Worm (Caenorhabditis elegans) whole organism, L1 larva: Measurements from ENCODE around the gene nas-28.

Source experiments
- C04F5.9 ChIP-seq: sonication (generic microtip); optimal IDR thresholded peaks from 2 replicates; lab custom pipeline; 2016; ENCODE audit warnings: missing genetic modification characterization, missing compliant biosample characterization
- C16A3.4 ChIP-seq: fragments of 150-350 bp; optimal IDR thresholded peaks from 2 replicates; lab custom pipeline; 2014; ENCODE audit warnings: missing biosample characterization, missing genetic modification characterization
- C34B4.2 ChIP-seq: sonication (generic microtip); optimal IDR thresholded peaks from 2 replicates; lab custom pipeline; 2017; ENCODE audit warnings: mild to moderate bottlenecking, missing genetic modification characterization, missing compliant biosample characterization
- Y116A8C.19 ChIP-seq: sonication (generic microtip); optimal IDR thresholded peaks from 2 replicates; lab custom pipeline; 2016; ENCODE audit warnings: missing compliant biosample characterization, missing genetic modification characterization, borderline replicate concordance
- aha-1 ChIP-seq: fragments of 150-350 bp; optimal IDR thresholded peaks from 2 replicates; lab custom pipeline; 2014; ENCODE audit warnings: missing biosample characterization, missing genetic modification characterization
- aly-2 ChIP-seq: fragments of 150-350 bp; optimal IDR thresholded peaks from 2 replicates; lab custom pipeline; 2014; ENCODE audit warnings: missing biosample characterization, missing genetic modification characterization
- ama-1 ChIP-seq: fragments of 150-350 bp; optimal IDR thresholded peaks from 2 replicates; lab custom pipeline; 2014
- blmp-1 ChIP-seq: fragments of 150-350 bp; optimal IDR thresholded peaks from 2 replicates; lab custom pipeline; 2014; ENCODE audit warnings: missing biosample characterization, missing genetic modification characterization
- ceh-63 ChIP-seq: fragments of 200-800 bp; sonication (Bioruptor generic); optimal IDR thresholded peaks from 2 replicates; lab custom pipeline; 2018; ENCODE audit warnings: mild to moderate bottlenecking, missing genetic modification characterization, missing compliant biosample characterization
- ceh-90 ChIP-seq: sonication (generic microtip); optimal IDR thresholded peaks from 2 replicates; lab custom pipeline; 2016; ENCODE audit warnings: missing genetic modification characterization, missing compliant biosample characterization
- ces-1 ChIP-seq: fragments of 150-350 bp; optimal IDR thresholded peaks from 2 replicates; lab custom pipeline; 2014; ENCODE audit warnings: missing biosample characterization, missing genetic modification reagents, missing genetic modification characterization
- efl-1 ChIP-seq, 4 experiments: fragments of 150-350 bp; optimal IDR thresholded peaks in 3 of 4; peaks in 1 of 4; 1 replicate in 1 of 4; 2 replicates in 3 of 4; lab custom pipeline; 2014; ENCODE audit warnings: missing biosample characterization in 2 of 4, missing genetic modification characterization in 2 of 4, missing genetic modification reagents in 2 of 4
- efl-3 ChIP-seq: fragments of 200-800 bp; sonication (Bioruptor generic); optimal IDR thresholded peaks from 2 replicates; lab custom pipeline; 2018; ENCODE audit warnings: mild to moderate bottlenecking, missing genetic modification characterization, missing compliant biosample characterization
- egl-13 ChIP-seq: sonication (generic microtip); optimal IDR thresholded peaks from 2 replicates; lab custom pipeline; 2016; ENCODE audit warnings: missing genotype, missing genetic modification reagents, missing genetic modification characterization, missing compliant biosample characterization
- elt-3 ChIP-seq, 6 experiments: fragments of 150-350 bp in 1 of 6; sonication (generic microtip); optimal IDR thresholded peaks; 2 replicates each; lab custom pipeline; 2017 to 2018; ENCODE audit warnings: missing biosample characterization in 6 of 6, missing genetic modification characterization in 6 of 6, inconsistent platforms in 1 of 6
- ets-5 ChIP-seq: fragments of 200-800 bp; sonication (Bioruptor generic); IDR thresholded peaks from 2 replicates; pipeline ENCODE4 v1.3.6; 2022; ENCODE audit warnings: missing genetic modification characterization, missing compliant biosample characterization
- fkh-10 ChIP-seq: sonication (generic microtip); optimal IDR thresholded peaks from 2 replicates; lab custom pipeline; 2017; ENCODE audit warnings: missing biosample characterization, missing genetic modification reagents, missing genetic modification characterization
- fkh-4 ChIP-seq: sonication (generic microtip); optimal IDR thresholded peaks from 2 replicates; lab custom pipeline; 2016; ENCODE audit warnings: missing compliant biosample characterization, missing genetic modification characterization, borderline replicate concordance
- fkh-8 ChIP-seq: sonication (generic microtip); optimal IDR thresholded peaks from 2 replicates; lab custom pipeline; 2016; ENCODE audit warnings: mild to moderate bottlenecking, missing genetic modification characterization, missing compliant biosample characterization
- grh-1 ChIP-seq: fragments of 200-800 bp; sonication (Bioruptor generic); IDR thresholded peaks from 2 replicates; pipeline ENCODE4 v1.3.6; 2022; ENCODE audit warnings: missing genetic modification reagents, missing genetic modification characterization, missing compliant biosample characterization
- lin-13 ChIP-seq: fragments of 150-350 bp; optimal IDR thresholded peaks from 2 replicates; lab custom pipeline; 2014; ENCODE audit warnings: missing biosample characterization, missing genetic modification reagents, missing genetic modification characterization
- lin-14 ChIP-seq: fragments of 200-800 bp; sonication (Bioruptor generic); optimal IDR thresholded peaks from 2 replicates; lab custom pipeline; 2018; ENCODE audit warnings: mild to moderate bottlenecking, missing genetic modification characterization, moderate library complexity, missing compliant biosample characterization
- lin-15B ChIP-seq: fragments of 150-350 bp; sonication (generic microtip); optimal IDR thresholded peaks from 3 replicates; lab custom pipeline; 2014; ENCODE audit warnings: missing biosample characterization, missing genetic modification characterization
- lin-35 ChIP-seq, 2 experiments: fragments of 150-350 bp; optimal IDR thresholded peaks; 2 replicates each; lab custom pipeline; 2014; ENCODE audit warnings: missing biosample characterization in 2 of 2, missing genetic modification characterization in 2 of 2, missing genetic modification reagents in 2 of 2
- lsy-2 ChIP-seq, 2 experiments: fragments of 150-350 bp; optimal IDR thresholded peaks; 2 replicates each; lab custom pipeline; 2014; ENCODE audit warnings: missing biosample characterization in 2 of 2, missing genetic modification characterization in 2 of 2
- mab-9 ChIP-seq: fragments of 200-800 bp; sonication (Bioruptor generic); IDR thresholded peaks from 2 replicates; pipeline ENCODE4 v1.3.6; 2022; ENCODE audit warnings: missing genetic modification reagents, missing genetic modification characterization, missing compliant biosample characterization
- mdl-1 ChIP-seq, 2 experiments: fragments of 150-350 bp; optimal IDR thresholded peaks; 2 replicates each; lab custom pipeline; 2014 to 2017; ENCODE audit warnings: missing biosample characterization in 2 of 2, missing genetic modification characterization in 2 of 2, inconsistent platforms in 1 of 2
- mep-1 ChIP-seq: fragments of 150-350 bp; optimal IDR thresholded peaks from 2 replicates; lab custom pipeline; 2014; ENCODE audit warnings: missing biosample characterization, missing genetic modification characterization
- nhr-12 ChIP-seq: sonication (generic microtip); optimal IDR thresholded peaks from 2 replicates; lab custom pipeline; 2017; ENCODE audit warnings: missing biosample characterization, missing genetic modification characterization
- nhr-28 ChIP-seq: fragments of 150-350 bp; optimal IDR thresholded peaks from 2 replicates; lab custom pipeline; 2014; ENCODE audit warnings: missing biosample characterization, missing genetic modification characterization
- nhr-71 ChIP-seq: sonication (generic microtip); optimal IDR thresholded peaks from 2 replicates; lab custom pipeline; 2016; ENCODE audit warnings: mild to moderate bottlenecking, missing genetic modification characterization, moderate library complexity, missing compliant biosample characterization
- nhr-90 ChIP-seq: sonication (generic microtip); optimal IDR thresholded peaks from 2 replicates; lab custom pipeline; 2016; ENCODE audit warnings: mild to moderate bottlenecking, missing genetic modification characterization, missing compliant biosample characterization; ENCODE audit not compliant: poor library complexity
- pag-3 ChIP-seq: sonication (generic microtip); optimal IDR thresholded peaks from 2 replicates; lab custom pipeline; 2017; ENCODE audit warnings: missing genetic modification characterization, mild to moderate bottlenecking, missing compliant biosample characterization, antibody characterized with exemption, borderline replicate concordance; ENCODE audit not compliant: insufficient read depth
- pqm-1 ChIP-seq: sonication (generic microtip); optimal IDR thresholded peaks from 3 replicates; lab custom pipeline; 2017; ENCODE audit warnings: missing biosample characterization, missing genetic modification characterization
- snpc-4 ChIP-seq: fragments of 150-350 bp; optimal IDR thresholded peaks from 2 replicates; lab custom pipeline; 2014; ENCODE audit warnings: missing biosample characterization, missing genetic modification characterization
- sox-4 ChIP-seq: sonication (generic microtip); optimal IDR thresholded peaks from 2 replicates; lab custom pipeline; 2016; ENCODE audit warnings: missing genetic modification characterization, missing compliant biosample characterization
- sup-37 ChIP-seq: fragments of 200-800 bp; sonication (Bioruptor generic); optimal IDR thresholded peaks from 2 replicates; lab custom pipeline; 2018; ENCODE audit warnings: mild to moderate bottlenecking, missing genetic modification characterization, missing compliant biosample characterization
- swsn-7 ChIP-seq: sonication (generic microtip); optimal IDR thresholded peaks from 2 replicates; lab custom pipeline; 2016; ENCODE audit warnings: missing genetic modification characterization, missing compliant biosample characterization
- tbx-2 ChIP-seq: sonication (generic microtip); optimal IDR thresholded peaks from 2 replicates; lab custom pipeline; 2016; ENCODE audit warnings: missing genetic modification characterization, missing compliant biosample characterization
- tlp-1 ChIP-seq: fragments of 150-350 bp; optimal IDR thresholded peaks from 2 replicates; lab custom pipeline; 2014; ENCODE audit warnings: missing biosample characterization, missing genetic modification characterization
- unc-30 ChIP-seq: sonication (generic microtip); optimal IDR thresholded peaks from 2 replicates; lab custom pipeline; 2017; ENCODE audit warnings: missing biosample characterization, missing genetic modification characterization
- vab-15 ChIP-seq: sonication (generic microtip); optimal IDR thresholded peaks from 2 replicates; lab custom pipeline; 2017; ENCODE audit warnings: missing genotype, mild to moderate bottlenecking, missing genetic modification characterization, missing compliant biosample characterization
- xbp-1 ChIP-seq: sonication (generic microtip); optimal IDR thresholded peaks from 2 replicates; lab custom pipeline; 2016; ENCODE audit warnings: missing genetic modification characterization, missing compliant biosample characterization
- zag-1 ChIP-seq: fragments of 150-350 bp; optimal IDR thresholded peaks from 2 replicates; lab custom pipeline; 2014; ENCODE audit warnings: missing biosample characterization, missing genetic modification characterization
- ztf-4 ChIP-seq: fragments of 150-350 bp; optimal IDR thresholded peaks from 2 replicates; lab custom pipeline; 2014; ENCODE audit warnings: missing biosample characterization, missing genetic modification characterization

Gene nas-28

DNA sequence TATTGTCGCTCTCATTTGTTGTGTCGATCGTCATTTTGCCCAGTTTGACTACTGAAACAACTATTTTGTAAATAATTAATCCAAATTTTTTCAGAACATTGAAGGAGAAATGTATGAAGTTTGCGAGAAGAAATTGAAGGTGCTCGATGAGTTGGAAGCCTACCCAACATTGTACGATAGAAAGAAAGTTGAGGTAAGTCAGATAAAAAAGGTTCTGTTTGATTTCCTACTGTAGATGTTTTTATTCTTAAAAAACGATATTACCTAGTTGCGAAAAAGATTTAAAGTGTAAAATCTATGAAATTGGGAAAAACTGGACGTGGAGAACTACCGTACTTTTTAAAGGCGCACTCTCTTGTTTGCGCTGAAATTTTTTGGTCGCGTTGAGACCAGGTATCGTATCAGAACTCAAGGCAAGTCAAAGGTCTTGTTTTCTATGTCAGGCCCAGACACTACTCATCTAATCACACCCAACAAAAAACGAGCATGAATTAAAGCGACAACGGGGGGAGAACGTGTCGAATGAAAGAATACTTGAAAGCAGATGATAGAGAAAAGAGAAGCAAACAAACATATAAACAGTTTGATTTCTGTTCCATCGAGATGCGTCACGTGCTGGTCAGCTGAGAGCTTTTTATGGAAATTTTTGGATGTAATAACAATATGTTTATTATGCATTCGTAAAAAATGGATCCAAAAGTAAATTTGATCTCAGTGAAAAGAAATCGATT, 14.4 kb downstream of the nas-28 start, which contains the start of gene efk-1 (continued):
- no peak for TF ChIP-seq nhr-28 (tag; lab: Kevin White, UChicago)
- TF ChIP-seq efl-1 (optimal IDR thresholded peaks at IDR 0.05; lab: Kevin White, UChicago) = no peak
- peak in 1 of 2 experiments; percentile 26 for TF ChIP-seq efl-1 (GFP tag; optimal IDR thresholded peaks at IDR 0.05 in 1 of 2; lab: Kevin White, UChicago)
- TF ChIP-seq, all 84 proteins: peak for 5

ce11 chrIII:6166634-6167033, 16.4 kb downstream of the nas-28 start:
- TF ChIP-seq pqm-1 (tag; lab: Kevin White, UChicago) (no peak), efl-1 (optimal IDR thresholded peaks at IDR 0.05; lab: Kevin White, UChicago) (no peak), efl-1 (GFP tag; optimal IDR thresholded peaks at IDR 0.05 in 1 of 2; lab: Kevin White, UChicago) (no peak), ceh-63 (no peak), sup-37 (no peak), C34B4.2 (tag; lab: Kevin White, UChicago) (no peak), aha-1 (no peak), elt-3 (tag; optimal IDR thresholded peaks at IDR 0.05; lab: Kevin White, UChicago) (no peak), blmp-1 (no peak), nhr-90 (tag; lab: Kevin White, UChicago) (no peak), ets-5 (no peak), vab-15 (tag; lab: Kevin White, UChicago) (no peak), efl-3 (GFP tag; lab: Kevin White, UChicago) (no peak), lin-13 (no peak), unc-30 (no peak), lin-14 (GFP tag; lab: Kevin White, UChicago) (no peak)
- TF ChIP-seq, all 84 proteins: peak for 0

DNA sequence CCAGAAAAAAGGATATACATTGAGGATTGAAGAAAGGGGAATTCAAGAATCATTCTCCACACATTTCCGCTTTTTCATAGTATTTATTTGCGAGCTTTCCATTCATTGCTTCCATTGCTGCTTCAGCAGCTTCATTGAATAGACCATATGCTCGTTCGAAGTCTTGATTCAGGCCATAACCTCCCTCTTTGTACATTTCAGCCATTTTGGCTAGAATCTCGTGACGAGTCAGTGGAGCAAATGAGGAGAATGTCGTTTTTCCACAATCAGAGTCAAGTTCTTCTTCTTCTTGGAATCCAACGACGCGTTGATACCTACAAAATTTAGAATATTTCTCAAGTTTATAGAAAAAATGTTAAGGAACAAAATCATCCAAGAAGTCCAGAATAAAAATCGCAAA, 17.8 kb downstream of the nas-28 start:
- TF ChIP-seq zag-1 (tag; lab: Kevin White, UChicago) (no peak), egl-13 (tag; lab: Kevin White, UChicago) (no peak), ets-5 (no peak), Y116A8C.19 (no peak), sup-37 (no peak), mep-1 (tag; lab: Kevin White, UChicago) (no peak), C16A3.4 (tag; lab: Kevin White, UChicago) (no peak), vab-15 (tag; lab: Kevin White, UChicago) (no peak), swsn-7 (tag; lab: Kevin White, UChicago) (no peak), ceh-90 (tag; lab: Kevin White, UChicago) (no peak), mdl-1 (tag; optimal IDR thresholded peaks at IDR 0.05; lab: Kevin White, UChicago) (no peak), ztf-4 (tag; lab: Kevin White, UChicago) (no peak), snpc-4 (tag; lab: Kevin White, UChicago) (no peak), lin-15B (tag; lab: Kevin White, UChicago) (no peak), ces-1 (no peak), pag-3 (tag; lab: Kevin White, UChicago) (no peak), lin-35 (GFP tag; optimal IDR thresholded peaks at IDR 0.05; lab: Kevin White, UChicago) (no peak), ama-1 (lab: Kevin White, UChicago) (no peak), grh-1 (GFP tag; lab: Robert Waterston, UW) (no peak), fkh-10 (GFP tag; lab: Kevin White, UChicago) (no peak)

- no peak for TF ChIP-seq fkh-4
- no peak for TF ChIP-seq nhr-28 (tag; lab: Kevin White, UChicago)
- TF ChIP-seq nhr-71 (tag; lab: Kevin White, UChicago) = no peak
- TF ChIP-seq tlp-1 (tag; lab: Kevin White, UChicago) = no peak
- TF ChIP-seq elt-3 (tag; optimal IDR thresholded peaks at IDR 0.05; lab: Kevin White, UChicago) = no peak
- no peak for TF ChIP-seq C04F5.9 (tag; lab: Kevin White, UChicago)
- TF ChIP-seq fkh-8 (tag; lab: Kevin White, UChicago) = no peak
- peak in 1 of 2 experiments; percentile 18 for TF ChIP-seq lsy-2 (tag; optimal IDR thresholded peaks at IDR 0.05; lab: Kevin White, UChicago)
- no peak for TF ChIP-seq sox-4 (tag; lab: Kevin White, UChicago)
- no peak for TF ChIP-seq mab-9
- no peak for TF ChIP-seq efl-1 (optimal IDR thresholded peaks at IDR 0.05; lab: Kevin White, UChicago)
- peak in 1 of 2 experiments; percentile 38 for TF ChIP-seq efl-1 (GFP tag; optimal IDR thresholded peaks at IDR 0.05 in 1 of 2; lab: Kevin White, UChicago)
- TF ChIP-seq sup-37 = no peak
- TF ChIP-seq tbx-2 = no peak
- TF ChIP-seq nhr-12 (tag; lab: Kevin White, UChicago) = no peak
- no peak for TF ChIP-seq aly-2 (tag; lab: Kevin White, UChicago)
- peak; percentile 45 for TF ChIP-seq mep-1 (tag; lab: Kevin White, UChicago)
- no peak for TF ChIP-seq ceh-90 (tag; lab: Kevin White, UChicago)
- no peak for TF ChIP-seq xbp-1 (tag; lab: Kevin White, UChicago)
- no peak for TF ChIP-seq ztf-4 (tag; lab: Kevin White, UChicago)
These were observed 18.6 kb downstream of the nas-28 start, which contains the start of gene F42A10.9 for ce11 chrIII:6164253-6164971. TSS of gene F42A10.9 (plus strand) at chrIII:6164573.
